Worm (Caenorhabditis elegans) whole organism, L4 larva: Measurements from ENCODE around the gene R07B7.2.
A peak's percentile ranks its signal among the peaks of the same experiment; 100 is the strongest.

Experiments
- T26A8.4 ChIP-seq: fragments of 200-800 bp; sonication (Bioruptor generic); IDR thresholded peaks from 2 replicates; pipeline ENCODE4 v1.3.6; 2022; ENCODE audit warnings: missing genetic modification characterization, missing compliant biosample characterization
- Y105C5A.15 ChIP-seq: fragments of 200-800 bp; sonication (Bioruptor generic); IDR thresholded peaks from 2 replicates; pipeline ENCODE4 v1.3.6; 2022; ENCODE audit warnings: missing genetic modification characterization, missing compliant biosample characterization
- Y75B8A.6 ChIP-seq: fragments of 200-800 bp; sonication (Bioruptor generic); IDR thresholded peaks from 2 replicates; pipeline ENCODE4 v1.3.6; 2022; ENCODE audit warnings: missing genetic modification reagents, missing genetic modification characterization, missing compliant biosample characterization
- ZK337.2 ChIP-seq: fragments of 200-800 bp; sonication (Bioruptor generic); IDR thresholded peaks from 2 replicates; pipeline ENCODE4 v1.3.6; 2022; ENCODE audit warnings: missing genetic modification reagents, missing genetic modification characterization, missing compliant biosample characterization
- aha-1 ChIP-seq: fragments of 150-350 bp; peaks from one replicate; lab custom pipeline; 2014; ENCODE audit warnings: missing biosample characterization, missing genetic modification characterization
- arid-1 ChIP-seq: fragments of 200-800 bp; sonication (Bioruptor generic); conservative IDR thresholded peaks from 2 replicates; pipeline ENCODE4 v1.3.6; 2022; ENCODE audit warnings: missing genetic modification reagents, missing genetic modification characterization, missing compliant biosample characterization
- attf-4 ChIP-seq: sonication (generic microtip); optimal IDR thresholded peaks from 3 replicates; lab custom pipeline; 2017; ENCODE audit warnings: missing biosample characterization, missing genetic modification characterization
- ceh-20 ChIP-seq: fragments of 200-800 bp; sonication (Bioruptor generic); IDR thresholded peaks from 2 replicates; pipeline ENCODE4 v1.3.6; 2022; ENCODE audit warnings: missing genetic modification reagents, missing genetic modification characterization, missing compliant biosample characterization
- ceh-28 ChIP-seq: fragments of 150-350 bp; optimal IDR thresholded peaks from 2 replicates; lab custom pipeline; 2014; ENCODE audit warnings: missing biosample characterization, missing genetic modification reagents, missing genetic modification characterization
- ces-1 ChIP-seq: fragments of 150-350 bp; sonication (generic microtip); optimal IDR thresholded peaks from 4 replicates; lab custom pipeline; 2014; ENCODE audit warnings: missing biosample characterization, missing genetic modification reagents, missing genetic modification characterization
- ctbp-1 ChIP-seq: fragments of 200-800 bp; sonication (Bioruptor generic); IDR thresholded peaks from 2 replicates; pipeline ENCODE4 v1.3.6; 2022; ENCODE audit warnings: missing genetic modification reagents, missing genetic modification characterization, missing compliant biosample characterization
- daf-12 ChIP-seq: fragments of 150-350 bp; optimal IDR thresholded peaks from 2 replicates; lab custom pipeline; 2014; ENCODE audit warnings: missing biosample characterization, missing genetic modification reagents, missing genetic modification characterization
- daf-8 ChIP-seq: fragments of 200-800 bp; sonication (Bioruptor generic); IDR thresholded peaks from 2 replicates; pipeline ENCODE4 v1.3.6; 2022; ENCODE audit warnings: missing genetic modification characterization, missing compliant biosample characterization
- dmd-6 ChIP-seq: fragments of 200-800 bp; sonication (Bioruptor generic); IDR thresholded peaks from 2 replicates; pipeline ENCODE4 v1.3.6; 2022; ENCODE audit warnings: missing genetic modification reagents, missing genetic modification characterization, missing compliant biosample characterization
- dve-1 ChIP-seq: sonication (generic microtip); optimal IDR thresholded peaks from 2 replicates; lab custom pipeline; 2017; ENCODE audit warnings: antibody characterized with exemption, mild to moderate bottlenecking, missing genetic modification characterization, missing compliant biosample characterization; ENCODE audit not compliant: insufficient read depth
- egl-27 ChIP-seq: sonication (generic microtip); optimal IDR thresholded peaks from 3 replicates; lab custom pipeline; 2017; ENCODE audit warnings: missing biosample characterization, missing genetic modification reagents, missing genetic modification characterization
- fkh-10 ChIP-seq: fragments of 150-350 bp; optimal IDR thresholded peaks from 2 replicates; lab custom pipeline; 2014; ENCODE audit warnings: missing biosample characterization, missing genetic modification reagents, missing genetic modification characterization
- hif-1 ChIP-seq, 2 experiments: sonication (generic microtip); optimal IDR thresholded peaks; 2 replicates each; lab custom pipeline; 2016 to 2017; ENCODE audit warnings: missing compliant biosample characterization in 2 of 2, missing genetic modification characterization in 2 of 2, missing genetic modification reagents in 2 of 2, missing genotype in 2 of 2, mild to moderate bottlenecking in 1 of 2
- hlh-11 ChIP-seq: fragments of 200-800 bp; sonication (Bioruptor generic); optimal IDR thresholded peaks from 2 replicates; lab custom pipeline; 2018; ENCODE audit warnings: mild to moderate bottlenecking, missing genetic modification characterization, missing compliant biosample characterization
- hlh-30 ChIP-seq: sonication (generic microtip); optimal IDR thresholded peaks from 2 replicates; lab custom pipeline; 2017; ENCODE audit warnings: antibody characterized with exemption, mild to moderate bottlenecking, missing genetic modification characterization, missing compliant biosample characterization; ENCODE audit not compliant: insufficient read depth
- lin-13 ChIP-seq: fragments of 150-350 bp; optimal IDR thresholded peaks from 2 replicates; lab custom pipeline; 2014; ENCODE audit warnings: missing biosample characterization, missing genetic modification reagents, missing genetic modification characterization
- lin-38 ChIP-seq: fragments of 200-800 bp; sonication (Bioruptor generic); IDR thresholded peaks from 2 replicates; pipeline ENCODE4 v1.3.6; 2022; ENCODE audit warnings: missing genetic modification reagents, missing genetic modification characterization, missing compliant biosample characterization
- madf-5 ChIP-seq, 2 experiments: fragments of 200-800 bp; sonication (Bioruptor generic); IDR thresholded peaks; 2 replicates each; pipeline ENCODE4 v1.3.6; 2022; ENCODE audit warnings: missing compliant biosample characterization in 2 of 2, missing genetic modification characterization in 2 of 2
- madf-9 ChIP-seq: fragments of 200-800 bp; sonication (Bioruptor generic); conservative IDR thresholded peaks from 2 replicates; pipeline ENCODE4 v1.3.6; 2022; ENCODE audit warnings: missing genetic modification reagents, missing genetic modification characterization, missing compliant biosample characterization
- mes-2 ChIP-seq: sonication (generic microtip); optimal IDR thresholded peaks from 2 replicates; lab custom pipeline; 2016; ENCODE audit warnings: missing genotype, mild to moderate bottlenecking, missing genetic modification characterization, missing compliant biosample characterization; ENCODE audit not compliant: poor library complexity, severe bottlenecking
- mxl-2 ChIP-seq: fragments of 200-800 bp; sonication (Bioruptor generic); conservative IDR thresholded peaks from 2 replicates; pipeline ENCODE4 v1.3.6; 2022; ENCODE audit warnings: missing genetic modification reagents, missing genetic modification characterization, missing compliant biosample characterization
- nhr-102 ChIP-seq: sonication (generic microtip); optimal IDR thresholded peaks from 2 replicates; lab custom pipeline; 2016; ENCODE audit warnings: mild to moderate bottlenecking, missing genetic modification characterization, moderate library complexity, missing compliant biosample characterization
- nhr-28 ChIP-seq: fragments of 150-350 bp; optimal IDR thresholded peaks from 2 replicates; lab custom pipeline; 2014; ENCODE audit warnings: missing biosample characterization, missing genetic modification characterization
- nhr-6 ChIP-seq: fragments of 150-350 bp; optimal IDR thresholded peaks from 2 replicates; lab custom pipeline; 2014; ENCODE audit warnings: missing biosample characterization, missing genetic modification characterization
- nhr-77 ChIP-seq: fragments of 150-350 bp; optimal IDR thresholded peaks from 2 replicates; lab custom pipeline; 2014; ENCODE audit warnings: missing biosample characterization, missing genetic modification characterization
- pha-4 ChIP-seq, 2 experiments: fragments of 150-350 bp in 1 of 2; fragments of 200-800 bp in 1 of 2; sonication (Bioruptor generic) in 1 of 2; IDR thresholded peaks in 1 of 2; optimal IDR thresholded peaks in 1 of 2; 2 replicates each; pipeline versions ENCODE4 v1.3.6 to Lab custom; 2014 to 2022; ENCODE audit warnings: missing genetic modification characterization in 2 of 2, missing genetic modification reagents in 2 of 2, missing biosample characterization in 1 of 2, missing compliant biosample characterization in 1 of 2
- sdz-12 ChIP-seq: fragments of 200-800 bp; sonication (Bioruptor generic); optimal IDR thresholded peaks from 2 replicates; lab custom pipeline; 2018; ENCODE audit warnings: mild to moderate bottlenecking, missing genetic modification characterization, missing compliant biosample characterization
- tag-97 ChIP-seq: fragments of 200-800 bp; sonication (Bioruptor generic); IDR thresholded peaks from 2 replicates; pipeline ENCODE4 v1.3.6; 2022; ENCODE audit warnings: missing genetic modification characterization, missing compliant biosample characterization
- unc-130 ChIP-seq: sonication (generic microtip); optimal IDR thresholded peaks from 2 replicates; lab custom pipeline; 2016; ENCODE audit warnings: missing genetic modification reagents, missing genetic modification characterization, missing compliant biosample characterization
- unc-39 ChIP-seq: sonication (generic microtip); optimal IDR thresholded peaks from 2 replicates; lab custom pipeline; 2017; ENCODE audit warnings: missing biosample characterization, missing genetic modification characterization
- unc-62 ChIP-seq, 3 experiments: fragments of 150-350 bp in 1 of 3; sonication (generic microtip); optimal IDR thresholded peaks in 2 of 3; peaks in 1 of 3; 1 replicate in 1 of 3; 2 replicates in 2 of 3; lab custom pipeline; 2014 to 2017; ENCODE audit warnings: missing biosample characterization in 3 of 3, missing genetic modification characterization in 3 of 3, missing genetic modification reagents in 3 of 3, missing genotype in 1 of 3

Gene R07B7.2

ce11 chrV:12013298-12013697, 46.3 kb downstream of the R07B7.2 start, which contains the start of gene add-2 (continued):
- no peak for TF ChIP-seq pha-4 (GFP tag; IDR thresholded peaks at IDR 0.05; lab: Robert Waterston, UW)
- no peak for TF ChIP-seq pha-4 (tag; optimal IDR thresholded peaks at IDR 0.05; lab: Kevin White, UChicago)
- TF ChIP-seq unc-39: no peak
- no peak for TF ChIP-seq fkh-10
- no peak for TF ChIP-seq ZK337.2
- TF ChIP-seq nhr-28 (tag; lab: Kevin White, UChicago): no peak
- no peak for TF ChIP-seq madf-5 (GFP tag; IDR thresholded peaks at IDR 0.05; lab: Robert Waterston, UW)
- no peak for TF ChIP-seq hif-1 (tag; optimal IDR thresholded peaks at IDR 0.05; lab: Kevin White, UChicago)
- no peak for TF ChIP-seq lin-13 (GFP tag; lab: Kevin White, UChicago)
- TF ChIP-seq T26A8.4 (GFP tag; lab: Robert Waterston, UW): no peak
- TF ChIP-seq ceh-20 (GFP tag; lab: Robert Waterston, UW): no peak
- no peak for TF ChIP-seq Y75B8A.6 (GFP tag; lab: Robert Waterston, UW)
- TF ChIP-seq hlh-11 (tag; lab: Kevin White, UChicago): peak; percentile 29
- no peak for TF ChIP-seq nhr-6
- no peak for TF ChIP-seq daf-12 (tag; lab: Kevin White, UChicago)
- TF ChIP-seq arid-1 (GFP tag; lab: Robert Waterston, UW): no peak
- no peak for TF ChIP-seq egl-27
- no peak for TF ChIP-seq tag-97 (GFP tag; lab: Robert Waterston, UW)
- no peak for TF ChIP-seq attf-4 (tag; lab: Kevin White, UChicago)
- no peak for TF ChIP-seq sdz-12
- TF ChIP-seq mxl-2 (GFP tag; lab: Robert Waterston, UW): no peak
- TF ChIP-seq madf-9 (GFP tag; lab: Robert Waterston, UW): no peak
- TF ChIP-seq mes-2: no peak
- no peak for TF ChIP-seq aha-1 (tag; lab: Kevin White, UChicago)
- peak; percentile 31 for TF ChIP-seq nhr-77 (tag; lab: Kevin White, UChicago)
- TF ChIP-seq lin-38 (GFP tag; lab: Robert Waterston, UW): no peak
- TF ChIP-seq dve-1 (tag; lab: Kevin White, UChicago): peak; percentile 43
- TF ChIP-seq daf-8: no peak
- no peak for TF ChIP-seq ctbp-1 (GFP tag; lab: Robert Waterston, UW)
- TF ChIP-seq nhr-102 (tag; lab: Kevin White, UChicago): no peak
- TF ChIP-seq unc-130 (GFP tag; lab: Kevin White, UChicago): no peak
- no peak for TF ChIP-seq Y105C5A.15 (GFP tag; lab: Robert Waterston, UW)
- TF ChIP-seq unc-62 (GFP tag; optimal IDR thresholded peaks at IDR 0.05 in 1 of 2; lab: Kevin White, UChicago): peak in 1 of 2 experiments; percentile 6
- TF ChIP-seq unc-62 (tag; optimal IDR thresholded peaks at IDR 0.05; lab: Kevin White, UChicago): no peak
- no peak for TF ChIP-seq ces-1
- peak; percentile 34; the same call in 1 of the 2 replicates for TF ChIP-seq dmd-6
- TF ChIP-seq, all 104 proteins: peak for 8

ce11 chrV:12011686-12012085, 47.9 kb downstream of the R07B7.2 start:
- peak in 1 of 2 experiments; percentile 76 for TF ChIP-seq unc-62 (GFP tag; optimal IDR thresholded peaks at IDR 0.05 in 1 of 2; lab: Kevin White, UChicago)
- no peak for TF ChIP-seq unc-62 (tag; optimal IDR thresholded peaks at IDR 0.05; lab: Kevin White, UChicago)
- TF ChIP-seq hlh-30 (tag; lab: Kevin White, UChicago): peak; percentile 5
- TF ChIP-seq nhr-28 (tag; lab: Kevin White, UChicago): peak; percentile 61
- no peak for TF ChIP-seq ceh-28
- TF ChIP-seq, all 104 proteins: peak for 3
